Fruit fly (Drosophila melanogaster): ENCODE results near the gene Lerp.

Lerp gene

DNA sequence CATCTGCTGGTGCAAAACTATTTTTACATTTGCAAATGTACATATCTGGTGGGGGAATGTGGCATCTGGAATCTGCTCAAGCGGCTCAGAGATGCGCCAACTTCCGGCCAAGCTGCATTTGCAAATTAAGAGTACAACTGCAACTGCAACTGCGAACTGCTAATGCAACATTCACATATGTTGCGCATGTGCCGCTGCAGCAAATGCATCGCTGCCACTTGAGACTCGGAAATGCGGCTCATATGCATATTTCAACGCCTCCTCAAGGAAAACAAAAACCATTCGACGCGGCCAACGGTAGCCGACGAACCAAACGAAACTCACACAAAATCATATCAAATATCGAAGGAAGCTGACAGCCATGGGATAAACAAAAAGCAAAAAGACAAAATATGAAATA lies 67.6 kb downstream of the Lerp start:
- TF ChIP-seq Dif (GFP tag; optimal IDR thresholded peaks at IDR 0.05; ENCODE audit: partially characterized antibody) (no peak), Sp1 (GFP tag; optimal IDR thresholded peaks at IDR 0.05) (no peak), CrebA (GFP tag; optimal IDR thresholded peaks at IDR 0.05; ENCODE audit: borderline replicate concordance) (no peak), CG9705 (GFP tag; optimal IDR thresholded peaks at IDR 0.05) (no peak)
